Worm (Caenorhabditis elegans) whole organism, L2 larva: ENCODE data around the gene C11G10.1.

Experiments
- R02D3.7 ChIP-seq: fragments of 150-350 bp; optimal IDR thresholded peaks from 2 replicates; lab custom pipeline; 2014; ENCODE audit warnings: missing biosample characterization, missing genetic modification characterization
- Y55F3AM.14 ChIP-seq: fragments of 200-800 bp; sonication (Bioruptor generic); optimal IDR thresholded peaks from 2 replicates; lab custom pipeline; 2018; ENCODE audit warnings: mild to moderate bottlenecking, missing genetic modification characterization, missing compliant biosample characterization
- alr-1 ChIP-seq: fragments of 150-350 bp; optimal IDR thresholded peaks from 2 replicates; lab custom pipeline; 2014; ENCODE audit warnings: missing biosample characterization, missing genetic modification characterization
- ceh-16 ChIP-seq: fragments of 150-350 bp; optimal IDR thresholded peaks from 2 replicates; lab custom pipeline; 2014; ENCODE audit warnings: missing biosample characterization, missing genetic modification characterization
- ceh-82 ChIP-seq: fragments of 150-350 bp; optimal IDR thresholded peaks from 2 replicates; lab custom pipeline; 2014; ENCODE audit warnings: missing biosample characterization, missing genetic modification characterization
- crh-2 ChIP-seq: sonication (generic microtip); optimal IDR thresholded peaks from 2 replicates; lab custom pipeline; 2017; ENCODE audit warnings: missing biosample characterization, missing genetic modification characterization
- dmd-4 ChIP-seq: sonication (generic microtip); optimal IDR thresholded peaks from 2 replicates; lab custom pipeline; 2017; ENCODE audit warnings: missing biosample characterization, missing genetic modification characterization
- egl-27 ChIP-seq: sonication (generic microtip); optimal IDR thresholded peaks from 3 replicates; lab custom pipeline; 2017; ENCODE audit warnings: missing biosample characterization, missing genetic modification reagents, missing genetic modification characterization
- elt-1 ChIP-seq: fragments of 150-350 bp; optimal IDR thresholded peaks from 2 replicates; lab custom pipeline; 2014; ENCODE audit warnings: missing biosample characterization, missing genetic modification characterization
- fos-1 ChIP-seq: fragments of 150-350 bp; optimal IDR thresholded peaks from 2 replicates; lab custom pipeline; 2014; ENCODE audit warnings: missing biosample characterization, missing genetic modification characterization
- gmeb-1 ChIP-seq: fragments of 150-350 bp; optimal IDR thresholded peaks from 2 replicates; lab custom pipeline; 2014; ENCODE audit warnings: missing biosample characterization, missing genetic modification characterization
- lin-11 ChIP-seq: fragments of 150-350 bp; sonication (generic microtip); optimal IDR thresholded peaks from 2 replicates; lab custom pipeline; 2014; ENCODE audit warnings: missing biosample characterization, missing genetic modification characterization, inconsistent platforms, mixed read lengths
- lin-13 ChIP-seq: fragments of 150-350 bp; optimal IDR thresholded peaks from 2 replicates; lab custom pipeline; 2014; ENCODE audit warnings: missing biosample characterization, missing genetic modification reagents, missing genetic modification characterization
- lsy-2 ChIP-seq, 2 experiments: fragments of 150-350 bp in 1 of 2; sonication (generic microtip) in 1 of 2; optimal IDR thresholded peaks; 2 replicates each; lab custom pipeline; 2014 to 2017; ENCODE audit warnings: missing biosample characterization in 2 of 2, missing genetic modification characterization in 2 of 2
- mab-5 ChIP-seq: fragments of 150-350 bp; optimal IDR thresholded peaks from 2 replicates; lab custom pipeline; 2014; ENCODE audit warnings: missing biosample characterization, missing genetic modification characterization
- mbf-1 ChIP-seq: sonication (generic microtip); optimal IDR thresholded peaks from 2 replicates; lab custom pipeline; 2017; ENCODE audit warnings: missing biosample characterization, missing genetic modification characterization
- nhr-10 ChIP-seq: sonication (generic microtip); optimal IDR thresholded peaks from 2 replicates; lab custom pipeline; 2017; ENCODE audit warnings: missing biosample characterization, missing genetic modification characterization
- nhr-11 ChIP-seq: fragments of 150-350 bp; optimal IDR thresholded peaks from 2 replicates; lab custom pipeline; 2014; ENCODE audit warnings: missing biosample characterization, missing genetic modification characterization
- nhr-12 ChIP-seq: fragments of 150-350 bp; optimal IDR thresholded peaks from 2 replicates; lab custom pipeline; 2014; ENCODE audit warnings: missing biosample characterization, missing genetic modification characterization
- nhr-129 ChIP-seq: fragments of 150-350 bp; optimal IDR thresholded peaks from 2 replicates; lab custom pipeline; 2014; ENCODE audit warnings: missing biosample characterization, missing genetic modification characterization
- nhr-21 ChIP-seq: fragments of 150-350 bp; optimal IDR thresholded peaks from 2 replicates; lab custom pipeline; 2014; ENCODE audit warnings: missing biosample characterization, missing genetic modification characterization
- nhr-25 ChIP-seq: fragments of 150-350 bp; sonication (generic microtip); optimal IDR thresholded peaks from 3 replicates; lab custom pipeline; 2014; ENCODE audit warnings: missing biosample characterization, missing genetic modification characterization
- nhr-6 ChIP-seq: fragments of 150-350 bp; optimal IDR thresholded peaks from 2 replicates; lab custom pipeline; 2014; ENCODE audit warnings: missing biosample characterization, missing genetic modification characterization
- peb-1 ChIP-seq: fragments of 150-350 bp; optimal IDR thresholded peaks from 2 replicates; lab custom pipeline; 2014; ENCODE audit warnings: missing biosample characterization, missing genetic modification characterization
- skn-1 ChIP-seq: sonication (generic microtip); optimal IDR thresholded peaks from 2 replicates; lab custom pipeline; 2017; ENCODE audit warnings: missing biosample characterization, missing genetic modification characterization
- sma-3 ChIP-seq: sonication (generic microtip); optimal IDR thresholded peaks from 2 replicates; lab custom pipeline; 2016; ENCODE audit warnings: missing genetic modification reagents, missing genetic modification characterization, missing compliant biosample characterization
- sma-9 ChIP-seq, 2 experiments: fragments of 150-350 bp in 1 of 2; sonication (generic microtip) in 1 of 2; optimal IDR thresholded peaks; 2 replicates each; lab custom pipeline; 2014 to 2016; ENCODE audit warnings: missing genetic modification characterization in 2 of 2, mild to moderate bottlenecking in 1 of 2, missing biosample characterization in 1 of 2, missing compliant biosample characterization in 1 of 2, missing genetic modification reagents in 1 of 2, moderate library complexity in 1 of 2
- snpc-4 ChIP-seq: fragments of 150-350 bp; optimal IDR thresholded peaks from 2 replicates; lab custom pipeline; 2014; ENCODE audit warnings: missing biosample characterization, missing genetic modification characterization
- unc-39 ChIP-seq: fragments of 150-350 bp; optimal IDR thresholded peaks from 2 replicates; lab custom pipeline; 2014; ENCODE audit warnings: missing biosample characterization, missing genetic modification characterization
- unc-55 ChIP-seq: fragments of 150-350 bp; sonication (generic microtip); optimal IDR thresholded peaks from 3 replicates; lab custom pipeline; 2014; ENCODE audit warnings: missing biosample characterization, missing genetic modification reagents, missing genetic modification characterization
- unc-62 ChIP-seq: fragments of 150-350 bp; optimal IDR thresholded peaks from 2 replicates; lab custom pipeline; 2014; ENCODE audit warnings: missing biosample characterization, missing genetic modification reagents, missing genetic modification characterization
- ztf-1 ChIP-seq: fragments of 200-800 bp; sonication (Bioruptor generic); conservative IDR thresholded peaks from 2 replicates; pipeline ENCODE4 v1.3.6; 2022; ENCODE audit warnings: missing genetic modification characterization, missing compliant biosample characterization

C11G10.1 gene

DNA sequence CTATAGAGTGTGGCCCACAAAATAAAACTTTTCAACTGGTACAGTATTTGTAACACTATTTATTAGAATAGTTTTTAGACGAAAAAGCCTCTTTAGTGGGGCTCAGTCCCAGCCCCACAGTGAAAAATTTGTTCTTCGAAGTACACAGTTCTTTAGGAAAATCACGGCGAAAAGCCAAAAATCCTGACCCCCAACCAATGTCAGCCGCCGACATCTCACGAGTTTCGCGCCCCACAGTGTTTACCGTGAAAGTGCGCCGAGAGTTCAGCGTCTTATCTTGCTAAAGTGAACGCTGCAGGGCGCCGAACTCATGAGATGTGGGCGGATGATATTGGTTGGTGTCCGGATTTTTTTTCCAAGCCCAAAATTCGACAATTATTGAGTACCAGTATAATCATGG is 12.4 kb upstream of the C11G10.1 start:
- TF ChIP-seq nhr-12 (tag; lab: Kevin White, UChicago) (no peak), sma-9 (GFP tag; optimal IDR thresholded peaks at IDR 0.05; lab: Kevin White, UChicago) (peak; percentile 18), sma-9 (tag; optimal IDR thresholded peaks at IDR 0.05; lab: Kevin White, UChicago) (no peak), nhr-129 (tag; lab: Kevin White, UChicago) (no peak), alr-1 (tag; lab: Kevin White, UChicago) (no peak), lin-13 (GFP tag; lab: Kevin White, UChicago) (no peak), ceh-16 (tag; lab: Kevin White, UChicago) (no peak), lin-11 (no peak), snpc-4 (tag; lab: Kevin White, UChicago) (peak; percentile 86)
- TF ChIP-seq, all 48 proteins: peak for 2

DNA sequence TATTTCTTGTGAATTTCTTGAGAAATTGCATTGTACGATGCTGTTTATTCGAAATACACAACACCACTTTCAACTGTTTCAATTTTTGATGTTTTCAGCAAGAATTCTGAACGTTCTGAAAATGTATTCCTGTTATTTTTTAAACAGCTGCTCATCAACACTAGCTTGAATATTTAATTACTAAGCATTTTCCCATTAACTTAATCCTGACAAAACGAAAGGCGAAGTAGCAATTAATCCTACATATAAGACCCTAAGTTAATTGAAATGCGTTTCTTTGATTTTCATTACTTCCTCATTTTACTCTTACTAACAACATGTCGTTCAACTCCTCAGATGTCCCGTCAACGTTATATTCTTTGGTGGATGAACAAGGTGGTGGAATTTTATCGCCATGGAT is 9.9 kb upstream of the C11G10.1 start, which contains the start of gene ocr-3:
Gene ocr-3, plus strand, starts transcription at position 301 of the 400 bp plus-strand sequence.
- no peak for TF ChIP-seq alr-1 (tag; lab: Kevin White, UChicago)
- TF ChIP-seq ztf-1 (GFP tag; lab: Robert Waterston, UW) = no peak
- TF ChIP-seq nhr-129 (tag; lab: Kevin White, UChicago) = no peak
- no peak for TF ChIP-seq R02D3.7 (tag; lab: Kevin White, UChicago)
- no peak for TF ChIP-seq peb-1 (tag; lab: Kevin White, UChicago)

DNA sequence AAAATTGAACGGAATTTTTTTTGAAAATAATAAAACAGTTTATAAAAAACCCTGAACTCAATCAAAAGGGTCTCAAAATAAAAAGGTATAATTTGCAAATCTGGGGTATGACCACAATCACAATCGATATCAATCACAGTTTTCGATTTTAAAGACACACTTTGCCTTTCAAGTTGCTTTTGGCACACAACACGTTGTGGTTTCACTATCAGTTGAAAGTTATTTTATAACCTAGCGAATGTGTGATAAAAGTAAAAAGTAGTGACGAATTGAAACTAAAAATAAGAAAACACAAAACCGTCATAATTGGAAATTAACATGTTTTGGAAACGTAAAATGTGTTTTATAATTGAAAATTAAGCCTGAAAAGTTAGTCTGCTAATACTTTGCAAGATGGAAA is 9.1 kb upstream of the C11G10.1 start:
- TF ChIP-seq nhr-6 (tag; lab: Kevin White, UChicago) (no peak), mbf-1 (tag; lab: Kevin White, UChicago) (no peak), lsy-2 (tag; optimal IDR thresholded peaks at IDR 0.05; lab: Kevin White, UChicago) (no peak), gmeb-1 (tag; lab: Kevin White, UChicago) (peak; percentile 22), unc-55 (GFP tag; lab: Kevin White, UChicago) (no peak), sma-9 (GFP tag; optimal IDR thresholded peaks at IDR 0.05; lab: Kevin White, UChicago) (peak; percentile 12), sma-9 (tag; optimal IDR thresholded peaks at IDR 0.05; lab: Kevin White, UChicago) (no peak), Y55F3AM.14 (GFP tag; lab: Kevin White, UChicago) (no peak), unc-62 (GFP tag; lab: Kevin White, UChicago) (no peak), fos-1 (tag; lab: Kevin White, UChicago) (peak; percentile 61), nhr-129 (tag; lab: Kevin White, UChicago) (no peak), nhr-10 (no peak), skn-1 (tag; lab: Kevin White, UChicago) (no peak), crh-2 (tag; lab: Kevin White, UChicago) (peak; percentile 52)

DNA sequence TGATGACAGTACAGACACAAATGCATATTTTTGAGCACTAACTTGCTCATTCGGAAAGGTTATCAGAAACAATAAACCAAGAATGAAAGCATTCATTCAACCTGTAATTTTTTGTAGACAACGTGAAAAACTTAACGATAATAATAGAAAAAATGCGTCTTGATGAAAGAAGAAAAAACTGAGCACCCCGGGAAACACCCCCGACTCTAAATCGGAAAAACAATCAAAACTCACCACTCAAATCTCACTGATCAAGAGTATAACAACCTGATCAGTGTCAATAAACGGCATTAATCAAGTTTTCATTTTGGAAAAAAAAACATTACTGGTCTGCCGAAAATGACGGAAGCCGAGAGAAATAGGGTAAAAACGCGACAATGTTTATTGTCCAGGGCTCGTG is 7.6 kb upstream of the C11G10.1 start, which contains the start of gene T10B10.8:
Gene T10B10.8, minus strand, starts transcription at position 101 of the 400 bp plus-strand sequence.
- TF ChIP-seq unc-39 (tag; lab: Kevin White, UChicago) (no peak), elt-1 (tag; lab: Kevin White, UChicago) (no peak), unc-62 (GFP tag; lab: Kevin White, UChicago) (no peak), crh-2 (tag; lab: Kevin White, UChicago) (no peak), ceh-82 (tag; lab: Kevin White, UChicago) (no peak), nhr-21 (no peak)

DNA sequence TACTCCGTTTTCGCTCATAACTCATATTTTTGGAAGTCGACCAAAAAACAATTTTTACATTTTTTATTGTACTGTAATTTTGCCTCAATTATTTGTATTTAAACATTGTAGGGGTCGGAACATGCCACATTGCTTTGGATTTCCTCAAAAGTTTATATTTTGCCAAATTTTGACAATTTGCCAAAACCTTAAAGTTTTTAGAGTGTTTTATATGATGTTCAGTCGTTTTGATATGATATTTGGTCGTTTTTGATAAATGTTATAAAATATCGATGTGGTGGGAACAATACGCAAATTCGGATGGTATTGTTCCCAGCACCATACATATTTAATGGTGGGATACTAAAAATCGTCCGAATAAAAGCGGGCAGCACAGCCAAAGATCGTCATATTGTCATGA is 5.6 kb upstream of the C11G10.1 start, which contains the start of gene T10B10.9:
Gene T10B10.9, plus strand, starts transcription at position 301 of the 400 bp plus-strand sequence.
- TF ChIP-seq nhr-11 = no peak
- no peak for TF ChIP-seq egl-27 (tag; lab: Kevin White, UChicago)
- TF ChIP-seq crh-2 (tag; lab: Kevin White, UChicago) = no peak
- TF ChIP-seq nhr-21 = no peak
- TF ChIP-seq mab-5 = no peak
- TF ChIP-seq Y55F3AM.14 (GFP tag; lab: Kevin White, UChicago) = no peak
- TF ChIP-seq nhr-25 (tag; lab: Kevin White, UChicago) = no peak
- TF ChIP-seq sma-3 (GFP tag; lab: Kevin White, UChicago) = no peak
- TF ChIP-seq lin-11 = no peak
- TF ChIP-seq nhr-6 (tag; lab: Kevin White, UChicago) = no peak

DNA sequence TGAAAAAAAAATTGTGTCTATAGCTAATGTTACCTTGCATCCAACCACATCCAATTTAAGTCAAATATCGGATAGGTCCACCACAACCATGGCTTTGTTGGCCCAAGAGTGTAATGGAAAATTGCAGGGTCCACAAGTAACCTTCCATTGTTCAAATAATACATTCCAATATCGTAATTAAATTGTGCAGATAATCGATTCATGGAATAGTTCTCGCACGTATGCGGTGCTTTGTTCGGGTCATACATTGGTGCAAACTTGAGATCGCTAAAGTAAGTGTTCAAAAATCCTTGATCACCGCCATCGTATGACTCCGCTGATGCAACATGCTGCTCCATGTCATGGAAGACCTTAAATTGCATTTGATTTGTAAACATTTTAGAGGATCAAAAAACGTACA is 4.6 kb upstream of the C11G10.1 start:
- no peak for TF ChIP-seq R02D3.7 (tag; lab: Kevin White, UChicago)
- no peak for TF ChIP-seq nhr-21
- no peak for TF ChIP-seq gmeb-1 (tag; lab: Kevin White, UChicago)
- TF ChIP-seq ztf-1 (GFP tag; lab: Robert Waterston, UW) = no peak
- TF ChIP-seq elt-1 (tag; lab: Kevin White, UChicago) = no peak
- TF ChIP-seq dmd-4 (tag; lab: Kevin White, UChicago) = no peak
